Worm (Caenorhabditis elegans) whole organism, L2 larva: Measurements from ENCODE around the gene K07C5.2.

Experiments
- aly-2 ChIP-seq: fragments of 150-350 bp; optimal IDR thresholded peaks from 2 replicates; lab custom pipeline; 2014; ENCODE audit warnings: missing biosample characterization, missing genetic modification characterization
- ama-1 ChIP-seq: fragments of 150-350 bp; optimal IDR thresholded peaks from 2 replicates; lab custom pipeline; 2018; ENCODE audit warnings: inconsistent platforms
- ceh-82 ChIP-seq: fragments of 150-350 bp; optimal IDR thresholded peaks from 2 replicates; lab custom pipeline; 2014; ENCODE audit warnings: missing biosample characterization, missing genetic modification characterization
- elt-1 ChIP-seq: fragments of 150-350 bp; optimal IDR thresholded peaks from 2 replicates; lab custom pipeline; 2014; ENCODE audit warnings: missing biosample characterization, missing genetic modification characterization
- elt-3 ChIP-seq: sonication (generic microtip); optimal IDR thresholded peaks from 2 replicates; lab custom pipeline; 2017; ENCODE audit warnings: missing biosample characterization, missing genetic modification characterization
- lsy-2 ChIP-seq, 2 experiments: fragments of 150-350 bp in 1 of 2; sonication (generic microtip) in 1 of 2; optimal IDR thresholded peaks; 2 replicates each; lab custom pipeline; 2014 to 2017; ENCODE audit warnings: missing biosample characterization in 2 of 2, missing genetic modification characterization in 2 of 2
- unc-62 ChIP-seq: fragments of 150-350 bp; optimal IDR thresholded peaks from 2 replicates; lab custom pipeline; 2014; ENCODE audit warnings: missing biosample characterization, missing genetic modification reagents, missing genetic modification characterization
- ztf-11 ChIP-seq: sonication (generic microtip); optimal IDR thresholded peaks from 2 replicates; lab custom pipeline; 2017; ENCODE audit warnings: missing biosample characterization, missing genetic modification characterization

DNA sequence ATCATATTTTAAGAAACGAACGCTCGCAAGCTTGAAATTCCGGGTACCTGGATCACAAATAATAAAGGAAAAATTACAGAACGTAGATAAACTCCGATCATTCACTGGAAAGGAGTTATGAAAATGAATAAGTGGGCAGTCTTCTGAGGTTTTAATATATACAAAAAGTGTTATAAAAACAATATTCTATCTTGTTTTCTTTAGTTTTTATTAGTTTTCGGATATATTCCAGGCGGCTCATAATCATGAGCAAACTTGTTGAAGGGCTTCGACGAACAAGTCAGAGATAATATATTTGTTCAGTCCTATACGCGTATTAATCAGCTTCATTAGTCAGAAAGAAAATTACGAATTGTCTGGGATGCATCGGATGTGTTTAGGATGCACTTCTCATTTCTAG, 25.3 kb upstream of the K07C5.2 start, which contains the start of gene gcy-6:
- TF ChIP-seq unc-62 (GFP tag; lab: Kevin White, UChicago), result no peak
- no peak for TF ChIP-seq elt-3 (tag; lab: Kevin White, UChicago)
- TF ChIP-seq ztf-11 (tag; lab: Kevin White, UChicago), result no peak
- TF ChIP-seq ama-1 (lab: Kevin White, UChicago), result no peak
- TF ChIP-seq ceh-82 (tag; lab: Kevin White, UChicago), result no peak
- TF ChIP-seq elt-1 (tag; lab: Kevin White, UChicago), result no peak
- TF ChIP-seq aly-2 (tag; lab: Kevin White, UChicago), result no peak
- TF ChIP-seq lsy-2 (tag; optimal IDR thresholded peaks at IDR 0.05; lab: Kevin White, UChicago), result no peak
